Fruit fly (Drosophila melanogaster): ENCODE results near the gene TfIIA-L.

The TfIIA-L gene

DNA sequence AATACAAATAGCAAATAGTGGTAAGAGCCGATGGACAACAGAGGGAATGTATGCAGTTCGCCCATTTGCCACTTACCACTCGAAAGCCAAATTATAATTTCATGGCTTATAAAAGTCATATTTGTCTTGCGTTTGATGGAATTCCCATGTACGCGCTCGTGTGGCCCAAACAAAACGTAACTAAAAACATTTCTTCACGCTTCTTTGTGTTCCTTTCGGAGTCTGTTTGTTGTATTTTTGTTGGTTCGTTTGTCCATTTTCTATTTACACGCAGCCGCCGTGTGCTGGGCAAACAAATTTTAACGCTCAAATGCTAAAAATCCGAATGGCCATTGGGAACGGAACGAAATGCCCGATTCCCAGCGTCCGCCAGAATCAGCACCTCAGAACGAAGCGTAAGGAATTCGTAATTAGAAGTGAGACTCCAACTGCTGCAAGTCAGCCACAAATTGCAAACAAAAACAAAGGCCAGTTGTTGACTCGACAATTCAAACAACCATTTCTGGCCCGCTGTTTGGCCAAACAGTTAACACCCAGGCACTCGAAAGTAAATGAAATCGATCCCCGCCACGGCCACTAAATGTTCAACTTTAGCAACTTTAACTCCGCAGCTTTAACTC is 42.1 kb upstream of the TfIIA-L start (continued):
- TF ChIP-seq CG2875 (GFP tag; optimal IDR thresholded peaks at IDR 0.05) (peak; percentile 66), da (GFP tag; optimal IDR thresholded peaks at IDR 0.05) (no peak), danr (GFP tag; IDR thresholded peaks at IDR 0.05) (no peak), E2f2 (GFP tag; IDR thresholded peaks at IDR 0.05) (0 out of 2 replicates have a peak, but pooled peaks have one; percentile 10), CG10979 (tag; optimal IDR thresholded peaks at IDR 0.05) (peak; percentile 3), CG17328 (GFP tag; IDR thresholded peaks at IDR 0.05) (peak; percentile 47; the same call in 1 of the 2 replicates), stwl (tag; optimal IDR thresholded peaks at IDR 0.05) (no peak), Xrp1 (GFP tag; IDR thresholded peaks at IDR 0.05) (peak; percentile 68; the same call in 1 of the 2 replicates), CG10565 (GFP tag; optimal IDR thresholded peaks at IDR 0.05) (no peak), az2 (GFP tag; optimal IDR thresholded peaks at IDR 0.05) (no peak), prd (optimal IDR thresholded peaks at IDR 0.05) (no peak), prd (GFP tag; IDR thresholded peaks at IDR 0.05) (peak; percentile 59), CG3726 (GFP tag; IDR thresholded peaks at IDR 0.05) (0 out of 3 replicates have a peak, but pooled peaks have one; percentile 42), twi (tag; optimal IDR thresholded peaks at IDR 0.05) (no peak), sc (optimal IDR thresholded peaks at IDR 0.05) (no peak), sc (GFP tag; optimal IDR thresholded peaks at IDR 0.05) (peak; percentile 26), ssp (GFP tag; IDR thresholded peaks at IDR 0.05) (no peak), CG17802 (tag; optimal IDR thresholded peaks at IDR 0.05) (no peak), grn (GFP tag; optimal IDR thresholded peaks at IDR 0.05) (peak; percentile 26), HmgD (GFP tag; optimal IDR thresholded peaks at IDR 0.05) (no peak), CG12769 (tag; optimal IDR thresholded peaks at IDR 0.05) (no peak), tap (tag; optimal IDR thresholded peaks at IDR 0.05) (peak; percentile 30), CG4707 (GFP tag; optimal IDR thresholded peaks at IDR 0.05) (peak; percentile 8), lov (optimal IDR thresholded peaks at IDR 0.05) (no peak), lov (GFP tag; IDR thresholded peaks at IDR 0.05) (0 out of 3 replicates have a peak, but pooled peaks have one; percentile 58), en (GFP tag; optimal IDR thresholded peaks at IDR 0.05) (peak; percentile 2), dpn (GFP tag; optimal IDR thresholded peaks at IDR 0.05) (peak in 1 of 2 experiments; percentile 9), CTCF (GFP tag; optimal IDR thresholded peaks at IDR 0.05) (no peak), CG18011 (GFP tag; optimal IDR thresholded peaks at IDR 0.05) (no peak), Mes4 (GFP tag; optimal IDR thresholded peaks at IDR 0.05) (peak; percentile 37), HmgZ (tag; optimal IDR thresholded peaks at IDR 0.05) (peak; percentile 9), CG9932 (GFP tag; IDR thresholded peaks at IDR 0.05) (peak; percentile 42; the same call in 1 of the 2 replicates), tll (GFP tag; optimal IDR thresholded peaks at IDR 0.05) (peak in 1 of 2 experiments; percentile 90), CG7786 (GFP tag; optimal IDR thresholded peaks at IDR 0.05) (no peak), pum (GFP tag; optimal IDR thresholded peaks at IDR 0.05) (peak; percentile 17), Nf-YC (tag; optimal IDR thresholded peaks at IDR 0.05) (no peak), ken (GFP tag; IDR thresholded peaks at IDR 0.05) (no peak), so (GFP tag; IDR thresholded peaks at IDR 0.05) (peak; percentile 47; the same call in 1 of the 3 replicates), bbx (GFP tag; IDR thresholded peaks at IDR 0.05; ENCODE audit: partially characterized antibody) (no peak), CG10431 (GFP tag; optimal IDR thresholded peaks at IDR 0.05) (peak; percentile 10), stc (GFP tag; IDR thresholded peaks at IDR 0.05) (0 out of 2 replicates have a peak, but pooled peaks have one; percentile 16), E2f1 (GFP tag; IDR thresholded peaks at IDR 0.05) (no peak), Dp (GFP tag; optimal IDR thresholded peaks at IDR 0.05) (no peak), CrebB (tag; optimal IDR thresholded peaks at IDR 0.05) (peak; percentile 47), lola (GFP tag; optimal IDR thresholded peaks at IDR 0.05) (peak in 1 of 3 experiments; percentile 19), schlank (tag; optimal IDR thresholded peaks at IDR 0.05) (peak; percentile 33), maf-S (GFP tag; optimal IDR thresholded peaks at IDR 0.05) (peak; percentile 37), Sry-δ (GFP tag; optimal IDR thresholded peaks at IDR 0.05) (peak; percentile 19), CG11456 (GFP tag; IDR thresholded peaks at IDR 0.05) (no peak), hkb (optimal IDR thresholded peaks at IDR 0.05) (no peak), hkb (GFP tag; IDR thresholded peaks at IDR 0.05) (peak; percentile 67)

Measured in whole organism, embryonic.